Fruit fly (Drosophila melanogaster) whole organism, embryonic: Measurements from ENCODE around the gene Prx5.

ENCODE experiments used
- CG10209 ChIP-seq: fragments of 200-800 bp; sonication (Bioruptor generic); optimal IDR thresholded peaks from 3 replicates; lab custom pipeline; 2017; ENCODE audit warnings: missing biosample characterization, mild to moderate bottlenecking, missing genetic modification characterization, missing genetic modification reagents
- CG10366 ChIP-seq: fragments of 200-800 bp; sonication (Bioruptor generic); IDR thresholded peaks from 2 replicates; pipeline ENCODE4 v1.3.6; 2022; ENCODE audit warnings: missing biosample characterization, missing genetic modification characterization
- CG11085 ChIP-seq: fragments of 200-800 bp; sonication (Bioruptor generic); IDR thresholded peaks from 2 replicates; pipeline ENCODE4 v1.3.6; 2022; ENCODE audit warnings: missing biosample characterization, missing genetic modification characterization
- CG11560 ChIP-seq: fragments of 200-800 bp; sonication (Bioruptor generic); IDR thresholded peaks from 3 replicates; pipeline ENCODE4 v1.3.6; 2022; ENCODE audit warnings: missing biosample characterization, missing genetic modification characterization
- CG11695 ChIP-seq: fragments of 200-800 bp; sonication (Bioruptor generic); IDR thresholded peaks from 3 replicates; pipeline ENCODE4 v1.3.6; 2022; ENCODE audit warnings: missing biosample characterization, missing genetic modification characterization
- CG11696 ChIP-seq: fragments of 200-800 bp; sonication (Bioruptor generic); IDR thresholded peaks from 2 replicates; pipeline ENCODE4 v1.3.6; 2022; ENCODE audit warnings: missing biosample characterization, missing genetic modification characterization
- CG13424 ChIP-seq: fragments of 200-800 bp; sonication (Bioruptor generic); optimal IDR thresholded peaks from 2 replicates; lab custom pipeline; 2019; ENCODE audit warnings: missing biosample characterization, mild to moderate bottlenecking, missing genetic modification characterization, moderate library complexity
- CG14667 ChIP-seq: fragments of 200-800 bp; sonication (Bioruptor generic); IDR thresholded peaks from 2 replicates; pipeline ENCODE4 v1.3.6; 2022; ENCODE audit warnings: missing biosample characterization, missing genetic modification characterization
- CG15269 ChIP-seq: fragments of 200-800 bp; sonication (Bioruptor generic); optimal IDR thresholded peaks from 2 replicates; lab custom pipeline; 2018; ENCODE audit warnings: missing biosample characterization, mild to moderate bottlenecking, missing genetic modification characterization, moderate library complexity
- CG15601 ChIP-seq: fragments of 200-800 bp; sonication (Bioruptor generic); optimal IDR thresholded peaks from 3 replicates; lab custom pipeline; 2019; ENCODE audit warnings: missing biosample characterization, mild to moderate bottlenecking, missing genetic modification characterization, moderate library complexity
- CG17612 ChIP-seq: fragments of 200-800 bp; sonication (Bioruptor generic); IDR thresholded peaks from 2 replicates; pipeline ENCODE4 v1.3.6; 2022; ENCODE audit warnings: missing biosample characterization, missing genetic modification characterization
- CG17829 ChIP-seq: fragments of 200-800 bp; optimal IDR thresholded peaks from 2 replicates; lab custom pipeline; 2019; ENCODE audit warnings: missing biosample characterization, mild to moderate bottlenecking, missing genetic modification characterization, moderate library complexity
- CG18764 ChIP-seq: fragments of 200-800 bp; sonication (Bioruptor generic); optimal IDR thresholded peaks from 3 replicates; lab custom pipeline; 2016; ENCODE audit warnings: missing biosample characterization, missing genetic modification characterization
- CG3065 ChIP-seq: fragments of 200-800 bp; sonication (Bioruptor generic); optimal IDR thresholded peaks from 2 replicates; lab custom pipeline; 2016; ENCODE audit warnings: missing biosample characterization, missing genetic modification characterization
- CG31365 ChIP-seq: fragments of 200-800 bp; sonication (Bioruptor generic); optimal IDR thresholded peaks from 2 replicates; lab custom pipeline; 2018; ENCODE audit warnings: missing biosample characterization, mild to moderate bottlenecking, missing genetic modification characterization
- CG33213 ChIP-seq: fragments of 200-800 bp; sonication (Bioruptor generic); optimal IDR thresholded peaks from 3 replicates; lab custom pipeline; 2016; ENCODE audit warnings: missing biosample characterization, missing genetic modification characterization
- CG33557 ChIP-seq: fragments of 200-800 bp; sonication (Bioruptor generic); optimal IDR thresholded peaks from 2 replicates; lab custom pipeline; 2019; ENCODE audit warnings: missing biosample characterization, mild to moderate bottlenecking, missing genetic modification characterization, moderate library complexity
- CG3726 ChIP-seq: fragments of 200-800 bp; sonication (Bioruptor generic); IDR thresholded peaks from 3 replicates; pipeline ENCODE4, ENCODE4 v1.3.6; 2022; ENCODE audit warnings: missing biosample characterization, missing genetic modification characterization
- CG43689 ChIP-seq: fragments of 200-800 bp; sonication (Bioruptor generic); IDR thresholded peaks from 2 replicates; pipeline ENCODE4 v1.3.6; 2022; ENCODE audit warnings: missing biosample characterization, missing genetic modification characterization
- CG5180 ChIP-seq: fragments of 200-800 bp; sonication (Bioruptor generic); optimal IDR thresholded peaks from 3 replicates; lab custom pipeline; 2017; ENCODE audit warnings: missing biosample characterization, missing genetic modification characterization, mild to moderate bottlenecking, moderate library complexity, missing genetic modification reagents
- CG6683 ChIP-seq: fragments of 200-800 bp; sonication (Bioruptor generic); optimal IDR thresholded peaks from 2 replicates; lab custom pipeline; 2017; ENCODE audit warnings: missing biosample characterization, mild to moderate bottlenecking, missing genetic modification characterization, missing genetic modification reagents
- CG7556 ChIP-seq: fragments of 200-800 bp; sonication (Bioruptor generic); optimal IDR thresholded peaks from 2 replicates; lab custom pipeline; 2017; ENCODE audit warnings: missing biosample characterization, mild to moderate bottlenecking, missing genetic modification characterization
- D19A ChIP-seq: fragments of 200-800 bp; optimal IDR thresholded peaks from 3 replicates; lab custom pipeline; 2019; ENCODE audit warnings: missing biosample characterization, mild to moderate bottlenecking, missing genetic modification characterization, moderate library complexity
- Ets97D ChIP-seq: fragments of 200-800 bp; sonication (Bioruptor generic); optimal IDR thresholded peaks from 3 replicates; lab custom pipeline; 2016; ENCODE audit warnings: missing biosample characterization, missing genetic modification characterization
- Fer2 ChIP-seq: fragments of 200-800 bp; sonication (Bioruptor generic); optimal IDR thresholded peaks from 2 replicates; lab custom pipeline; 2018; ENCODE audit warnings: missing biosample characterization, mild to moderate bottlenecking, missing genetic modification characterization, moderate library complexity
- Fer3 ChIP-seq: fragments of 200-800 bp; sonication (Bioruptor generic); optimal IDR thresholded peaks from 2 replicates; lab custom pipeline; 2018; ENCODE audit warnings: missing biosample characterization, mild to moderate bottlenecking, missing genetic modification characterization, moderate library complexity
- H15 ChIP-seq: fragments of 200-800 bp; sonication (Bioruptor generic); IDR thresholded peaks from 3 replicates; pipeline ENCODE4 v1.3.6; 2022; ENCODE audit warnings: missing biosample characterization, missing genetic modification characterization
- Hr51 ChIP-seq, 2 experiments: fragments of 200-800 bp; sonication (Bioruptor generic); optimal IDR thresholded peaks; 2 replicates in 1 of 2; 3 replicates in 1 of 2; lab custom pipeline; 2016 to 2018; ENCODE audit warnings: missing biosample characterization in 2 of 2, missing genetic modification characterization in 2 of 2, mild to moderate bottlenecking in 1 of 2, moderate library complexity in 1 of 2
- MTF-1 ChIP-seq: fragments of 200-800 bp; sonication (Bioruptor generic); optimal IDR thresholded peaks from 2 replicates; lab custom pipeline; 2018; ENCODE audit warnings: missing biosample characterization, mild to moderate bottlenecking, missing genetic modification characterization, borderline replicate concordance
- NC2β ChIP-seq: fragments of 200-800 bp; sonication (Bioruptor generic); optimal IDR thresholded peaks from 2 replicates; lab custom pipeline; 2016; ENCODE audit warnings: missing biosample characterization, missing genetic modification characterization
- Six4 ChIP-seq: fragments of 200-800 bp; sonication (Bioruptor generic); optimal IDR thresholded peaks from 2 replicates; lab custom pipeline; 2016; ENCODE audit warnings: missing biosample characterization, missing genetic modification characterization
- Ssrp ChIP-seq: fragments of 200-800 bp; sonication (Bioruptor generic); optimal IDR thresholded peaks from 2 replicates; lab custom pipeline; 2018; ENCODE audit warnings: missing biosample characterization, mild to moderate bottlenecking, missing genetic modification characterization, moderate library complexity
- Tbp ChIP-seq: fragments of >200 bp; optimal IDR thresholded peaks from 2 replicates; lab custom pipeline; 2018; ENCODE audit warnings: missing biosample characterization, missing genetic modification characterization
- abd-A ChIP-seq: fragments of 200-800 bp; sonication (Bioruptor generic); optimal IDR thresholded peaks from 3 replicates; lab custom pipeline; 2019; ENCODE audit warnings: missing biosample characterization, mild to moderate bottlenecking, missing genetic modification characterization, moderate library complexity
- aop ChIP-seq: fragments of 200-800 bp; sonication (Bioruptor generic); IDR thresholded peaks from 2 replicates; pipeline ENCODE4 v1.3.6; 2022; ENCODE audit warnings: missing biosample characterization, missing genetic modification characterization
- eyg ChIP-seq: fragments of 200-800 bp; sonication (Bioruptor generic); optimal IDR thresholded peaks from 3 replicates; lab custom pipeline; 2016; ENCODE audit warnings: missing biosample characterization, missing genetic modification characterization
- fd102C ChIP-seq: fragments of 200-800 bp; sonication (Bioruptor generic); optimal IDR thresholded peaks from 2 replicates; lab custom pipeline; 2018; ENCODE audit warnings: missing biosample characterization, mild to moderate bottlenecking, missing genetic modification characterization, moderate library complexity
- fru ChIP-seq: fragments of >200 bp; optimal IDR thresholded peaks from 2 replicates; lab custom pipeline; 2017
- grn ChIP-seq: fragments of 200-800 bp; sonication (Bioruptor generic); optimal IDR thresholded peaks from 3 replicates; lab custom pipeline; 2017; ENCODE audit warnings: missing biosample characterization, missing genetic modification characterization
- klu ChIP-seq: fragments of 200-800 bp; sonication (Bioruptor generic); IDR thresholded peaks from 2 replicates; pipeline ENCODE4 v1.3.6; 2022; ENCODE audit warnings: missing biosample characterization, missing genetic modification characterization
- mirr ChIP-seq: fragments of 200-800 bp; sonication (Bioruptor generic); optimal IDR thresholded peaks from 3 replicates; lab custom pipeline; 2018; ENCODE audit warnings: missing biosample characterization, mild to moderate bottlenecking, missing genetic modification characterization
- prd ChIP-seq, 3 experiments: fragments of >200 bp in 2 of 3; fragments of 200-800 bp in 1 of 3; sonication (Bioruptor generic) in 1 of 3; optimal IDR thresholded peaks in 2 of 3; IDR thresholded peaks in 1 of 3; 2 replicates in 2 of 3; 3 replicates in 1 of 3; pipeline versions ENCODE4 v1.3.6 to Lab custom; 2017 to 2022; ENCODE audit warnings: missing biosample characterization in 1 of 3, missing genetic modification characterization in 1 of 3
- row ChIP-seq: fragments of 200-800 bp; sonication (Bioruptor generic); IDR thresholded peaks from 3 replicates; pipeline ENCODE4 v1.3.6; 2022; ENCODE audit warnings: missing biosample characterization, missing genetic modification characterization
- sc ChIP-seq, 3 experiments: fragments of >200 bp in 2 of 3; fragments of 200-800 bp in 1 of 3; sonication (Bioruptor generic) in 1 of 3; optimal IDR thresholded peaks; 2 replicates in 2 of 3; 3 replicates in 1 of 3; lab custom pipeline; 2017; ENCODE audit warnings: mild to moderate bottlenecking in 1 of 3, missing biosample characterization in 1 of 3, missing genetic modification characterization in 1 of 3, missing genetic modification reagents in 1 of 3
- sens-2 ChIP-seq: fragments of 200-800 bp; sonication (Bioruptor generic); IDR thresholded peaks from 2 replicates; pipeline ENCODE4 v1.3.6; 2022; ENCODE audit warnings: missing biosample characterization, missing genetic modification characterization
- slbo ChIP-seq: fragments of 200-800 bp; sonication (Bioruptor generic); IDR thresholded peaks from 2 replicates; pipeline ENCODE4 v1.3.6; 2022; ENCODE audit warnings: missing biosample characterization, missing genetic modification characterization
- tin ChIP-seq: fragments of 200-800 bp; sonication (Bioruptor generic); optimal IDR thresholded peaks from 3 replicates; lab custom pipeline; 2016; ENCODE audit warnings: missing biosample characterization, missing genetic modification characterization
- unc-4 ChIP-seq: fragments of 200-800 bp; sonication (Bioruptor generic); IDR thresholded peaks from 2 replicates; pipeline ENCODE4 v1.3.6; 2022; ENCODE audit warnings: missing biosample characterization, missing genetic modification characterization; ENCODE audit not compliant: partially characterized antibody
- zf30C ChIP-seq: fragments of 200-800 bp; sonication (Bioruptor generic); optimal IDR thresholded peaks from 3 replicates; lab custom pipeline; 2018; ENCODE audit warnings: missing biosample characterization, mild to moderate bottlenecking, missing genetic modification characterization

Prx5 gene

dm6 chr3R:18125023-18125630 lies 41.9 kb downstream of the Prx5 start (continued):
- TF ChIP-seq unc-4 (no peak), CG17829 (tag; lab: Kevin White, UChicago) (peak; percentile 88), fd102C (GFP tag; lab: Kevin White, UChicago) (peak; percentile 32), Ssrp (peak; percentile 62), Six4 (peak; percentile 81), CG3726 (GFP tag; lab: Robert Waterston, UW) (peak; percentile 90; the same call in 2 of the 3 replicates), grn (peak; percentile 58), CG18764 (GFP tag; lab: Kevin White, UChicago) (peak; percentile 41), H15 (GFP tag; lab: Robert Waterston, UW) (peak; percentile 95), CG17612 (GFP tag; lab: Robert Waterston, UW) (peak; percentile 73; the same call in 1 of the 2 replicates), CG5180 (GFP tag; lab: Kevin White, UChicago) (peak; percentile 45), D19A (tag; lab: Kevin White, UChicago) (peak; percentile 26), CG33213 (peak; percentile 77), CG10366 (peak; percentile 90), zf30C (no peak), CG43689 (peak; percentile 68), CG11696 (peak; percentile 80), NC2β (GFP tag; lab: Kevin White, UChicago) (peak; percentile 65), mirr (GFP tag; lab: Kevin White, UChicago) (peak; percentile 77), Fer2 (tag; lab: Kevin White, UChicago) (peak; percentile 72), Tbp (GFP tag; lab: Kevin White, UChicago) (no peak), slbo (peak; percentile 91), CG15269 (tag; lab: Kevin White, UChicago) (peak; percentile 72), eyg (GFP tag; lab: Kevin White, UChicago) (peak; percentile 36), prd (optimal IDR thresholded peaks at IDR 0.05; lab: Kevin White, UChicago) (no peak), prd (GFP tag; IDR thresholded peaks at IDR 0.05; lab: Robert Waterston, UW) (peak; percentile 99), CG14667 (GFP tag; lab: Robert Waterston, UW) (peak; percentile 91), CG11085 (GFP tag; lab: Robert Waterston, UW) (peak; percentile 91), Ets97D (GFP tag; lab: Kevin White, UChicago) (peak; percentile 71), MTF-1 (peak; percentile 2), CG10209 (GFP tag; lab: Kevin White, UChicago) (peak; percentile 70), CG11560 (tag; lab: Robert Waterston, UW) (peak; percentile 77), CG6683 (no peak), sens-2 (GFP tag; lab: Robert Waterston, UW) (peak; percentile 85), Fer3 (tag; lab: Kevin White, UChicago) (peak; percentile 65), klu (GFP tag; lab: Robert Waterston, UW) (peak; percentile 86), Hr51 (GFP tag; optimal IDR thresholded peaks at IDR 0.05; lab: Kevin White, UChicago) (peak; percentile 62 to 63), CG7556 (no peak), CG31365 (tag; lab: Kevin White, UChicago) (peak; percentile 54), row (GFP tag; lab: Robert Waterston, UW) (peak; percentile 93), fru (lab: Kevin White, UChicago) (no peak), CG33557 (peak; percentile 55), CG13424 (peak; percentile 67), CG3065 (GFP tag; lab: Kevin White, UChicago) (peak; percentile 42), sc (optimal IDR thresholded peaks at IDR 0.05; lab: Kevin White, UChicago) (no peak), sc (GFP tag; optimal IDR thresholded peaks at IDR 0.05; lab: Kevin White, UChicago) (peak; percentile 12), CG11695 (GFP tag; lab: Robert Waterston, UW) (peak; percentile 92), abd-A (tag; lab: Kevin White, UChicago) (peak; percentile 10), CG15601 (tag; lab: Kevin White, UChicago) (peak; percentile 30), tin (GFP tag; lab: Kevin White, UChicago) (peak; percentile 80), aop (GFP tag; lab: Robert Waterston, UW) (peak; percentile 68; the same call in 1 of the 2 replicates)
